Fruit fly (Drosophila melanogaster) whole organism, pupa: ENCODE data around the gene CG43082.

Source experiments
- CG10348 ChIP-seq: fragments of 200-800 bp; sonication (Bioruptor generic); IDR thresholded peaks from 2 replicates; pipeline ENCODE4 v1.3.6; 2022; ENCODE audit warnings: missing biosample characterization, missing genetic modification characterization
- CG12605 ChIP-seq: fragments of 200-800 bp; sonication (Bioruptor generic); IDR thresholded peaks from 2 replicates; pipeline ENCODE4 v1.3.6; 2022; ENCODE audit warnings: missing biosample characterization, missing genetic modification characterization
- CG13204 ChIP-seq: fragments of 200-800 bp; sonication (Bioruptor generic); optimal IDR thresholded peaks from 2 replicates; lab custom pipeline; 2018; ENCODE audit warnings: missing biosample characterization, mild to moderate bottlenecking, missing genetic modification characterization, moderate library complexity
- CG14655 ChIP-seq: fragments of 200-800 bp; sonication (Bioruptor generic); optimal IDR thresholded peaks from 3 replicates; lab custom pipeline; 2017; ENCODE audit warnings: mild to moderate bottlenecking, missing biosample characterization, missing genetic modification reagents, missing genetic modification characterization
- CG15710 ChIP-seq: fragments of 200-800 bp; sonication (Bioruptor generic); optimal IDR thresholded peaks from 2 replicates; lab custom pipeline; 2018; ENCODE audit warnings: missing biosample characterization, mild to moderate bottlenecking, missing genetic modification characterization, moderate library complexity
- CG17806 ChIP-seq: fragments of 200-800 bp; sonication (Bioruptor generic); optimal IDR thresholded peaks from 2 replicates; lab custom pipeline; 2018; ENCODE audit warnings: missing biosample characterization, mild to moderate bottlenecking, missing genetic modification characterization, moderate library complexity
- CG32121 ChIP-seq: fragments of 200-800 bp; sonication (Bioruptor generic); IDR thresholded peaks from 2 replicates; pipeline ENCODE4 v1.3.6; 2022; ENCODE audit warnings: missing biosample characterization, missing genetic modification characterization
- CG34367 ChIP-seq: fragments of 200-800 bp; sonication (Bioruptor generic); optimal IDR thresholded peaks from 2 replicates; lab custom pipeline; 2018; ENCODE audit warnings: missing biosample characterization, mild to moderate bottlenecking, missing genetic modification characterization
- CG4496 ChIP-seq: fragments of 200-800 bp; sonication (Bioruptor generic); IDR thresholded peaks from 3 replicates; pipeline ENCODE4 v1.3.6; 2022; ENCODE audit warnings: missing biosample characterization, missing genetic modification characterization
- CG8159 ChIP-seq: fragments of 200-800 bp; sonication (Bioruptor generic); optimal IDR thresholded peaks from 3 replicates; lab custom pipeline; 2018; ENCODE audit warnings: missing biosample characterization, mild to moderate bottlenecking, missing genetic modification characterization, moderate library complexity
- CG8301 ChIP-seq: fragments of 200-800 bp; sonication (Bioruptor generic); optimal IDR thresholded peaks from 2 replicates; lab custom pipeline; 2018; ENCODE audit warnings: missing biosample characterization, mild to moderate bottlenecking, missing genetic modification characterization
- CG9948 ChIP-seq: fragments of 200-800 bp; sonication (Bioruptor generic); optimal IDR thresholded peaks from 2 replicates; lab custom pipeline; 2018; ENCODE audit warnings: missing biosample characterization, mild to moderate bottlenecking, missing genetic modification characterization, moderate library complexity
- D1 ChIP-seq: fragments of 200-800 bp; sonication (Bioruptor generic); optimal IDR thresholded peaks from 2 replicates; lab custom pipeline; 2018; ENCODE audit warnings: missing biosample characterization, mild to moderate bottlenecking, missing genetic modification characterization, moderate library complexity
- EcR ChIP-seq: fragments of 200-800 bp; sonication (Bioruptor generic); optimal IDR thresholded peaks from 3 replicates; lab custom pipeline; 2019; ENCODE audit warnings: missing biosample characterization, missing genetic modification characterization, mild to moderate bottlenecking, moderate library complexity, missing genetic modification reagents
- Ets98B ChIP-seq: fragments of 200-800 bp; sonication (Bioruptor generic); IDR thresholded peaks from 2 replicates; pipeline ENCODE4 v1.3.6; 2022; ENCODE audit warnings: missing biosample characterization, missing genetic modification characterization
- Pif1A ChIP-seq: fragments of 200-800 bp; sonication (Bioruptor generic); optimal IDR thresholded peaks from 3 replicates; lab custom pipeline; 2016; ENCODE audit warnings: missing biosample characterization, missing genetic modification characterization
- Pif1B ChIP-seq: fragments of 200-800 bp; sonication (Bioruptor generic); optimal IDR thresholded peaks from 3 replicates; lab custom pipeline; 2016; ENCODE audit warnings: missing biosample characterization, missing genetic modification characterization
- Snoo ChIP-seq: fragments of 200-800 bp; sonication (Bioruptor generic); optimal IDR thresholded peaks from 3 replicates; lab custom pipeline; 2017; ENCODE audit warnings: missing biosample characterization, mild to moderate bottlenecking, missing genetic modification characterization, inconsistent platforms
- fd96Ca ChIP-seq: fragments of 200-800 bp; sonication (Bioruptor generic); IDR thresholded peaks from 3 replicates; pipeline ENCODE4 v1.3.6; 2022; ENCODE audit warnings: missing biosample characterization, missing genetic modification characterization
- gl ChIP-seq: fragments of 200-800 bp; sonication (Bioruptor generic); optimal IDR thresholded peaks from 2 replicates; lab custom pipeline; 2018; ENCODE audit warnings: missing biosample characterization, mild to moderate bottlenecking, missing genetic modification characterization
- rn ChIP-seq: fragments of 200-800 bp; sonication (Bioruptor generic); IDR thresholded peaks from 2 replicates; pipeline ENCODE4 v1.3.6; 2022; ENCODE audit warnings: missing biosample characterization, missing genetic modification characterization

CG43082 gene

DNA sequence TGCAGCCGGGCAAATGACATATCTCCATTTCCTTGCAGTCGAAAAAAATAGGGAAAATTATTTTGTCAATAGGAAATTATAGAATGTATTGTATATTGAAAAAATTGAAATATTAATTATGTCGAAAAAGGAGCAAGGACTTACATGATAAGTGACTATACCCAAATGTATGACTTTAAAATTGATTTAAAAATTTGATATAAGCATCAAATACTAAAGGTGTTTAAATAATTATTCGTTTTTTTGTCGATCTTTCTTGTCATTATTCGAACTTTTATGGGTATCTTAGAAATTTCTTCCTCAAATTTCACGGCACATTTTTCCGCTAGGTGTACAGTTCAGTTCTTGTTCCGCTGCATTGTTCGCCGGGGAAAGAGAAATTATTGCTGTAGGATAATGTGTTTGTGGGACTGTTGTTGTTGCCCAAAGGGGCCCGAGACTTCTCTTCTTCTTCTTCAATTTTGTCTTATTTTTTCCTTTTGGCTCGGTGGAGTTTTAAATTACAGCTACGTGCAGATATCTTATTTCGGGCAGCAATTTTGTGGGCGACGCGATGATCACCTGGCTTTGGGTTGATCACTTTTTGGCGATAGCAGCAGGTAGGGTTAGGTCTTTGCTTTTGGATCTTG, 38.8 kb downstream of the CG43082 start:
- TF ChIP-seq CG12605 (GFP tag; lab: Robert Waterston, UW) (no peak), D1 (peak; percentile 85), CG14655 (GFP tag; lab: Kevin White, UChicago) (peak; percentile 73), Snoo (tag; lab: Kevin White, UChicago) (peak; percentile 82), Pif1A (GFP tag; lab: Kevin White, UChicago) (peak; percentile 47), CG8159 (tag; lab: Kevin White, UChicago) (peak; percentile 82), CG15710 (tag; lab: Kevin White, UChicago) (peak; percentile 80), Ets98B (no peak), CG17806 (tag; lab: Kevin White, UChicago) (peak; percentile 83), Pif1B (GFP tag; lab: Kevin White, UChicago) (peak; percentile 15), CG9948 (tag; lab: Kevin White, UChicago) (peak; percentile 85), CG8301 (peak; percentile 39), CG13204 (GFP tag; lab: Kevin White, UChicago) (no peak), fd96Ca (GFP tag; lab: Robert Waterston, UW) (no peak), gl (tag; lab: Kevin White, UChicago) (no peak), CG4496 (GFP tag; lab: Robert Waterston, UW) (no peak), CG32121 (GFP tag; lab: Robert Waterston, UW) (no peak), EcR (GFP tag; lab: Kevin White, UChicago) (no peak), rn (GFP tag; lab: Robert Waterston, UW) (no peak), CG10348 (no peak), CG34367 (tag; lab: Kevin White, UChicago) (peak; percentile 80)

DNA sequence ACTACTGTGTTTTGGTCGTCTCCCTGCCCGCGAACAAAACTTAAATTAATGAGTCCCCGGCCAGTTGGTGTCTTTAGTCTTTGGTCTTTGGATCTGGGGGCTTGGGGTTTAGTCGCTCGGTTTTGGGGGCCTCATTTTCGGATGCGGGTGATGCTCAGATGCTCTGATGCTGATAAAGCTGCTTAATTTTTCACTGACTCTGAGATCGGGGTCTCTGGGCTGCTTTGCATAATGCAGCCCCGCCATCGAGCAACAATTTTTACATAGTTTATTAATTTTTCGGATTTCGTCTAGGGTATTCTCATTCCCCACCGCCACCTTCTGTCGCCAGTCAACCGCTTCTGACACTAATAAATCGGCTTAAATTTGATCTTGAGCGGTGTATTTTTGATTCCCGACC, 40.5 kb downstream of the CG43082 start:
- no peak for TF ChIP-seq rn (GFP tag; lab: Robert Waterston, UW)
- no peak for TF ChIP-seq CG9948 (tag; lab: Kevin White, UChicago)
- TF ChIP-seq D1 = no peak
- no peak for TF ChIP-seq Ets98B
- TF ChIP-seq CG4496 (GFP tag; lab: Robert Waterston, UW) = no peak
- no peak for TF ChIP-seq CG8159 (tag; lab: Kevin White, UChicago)

DNA sequence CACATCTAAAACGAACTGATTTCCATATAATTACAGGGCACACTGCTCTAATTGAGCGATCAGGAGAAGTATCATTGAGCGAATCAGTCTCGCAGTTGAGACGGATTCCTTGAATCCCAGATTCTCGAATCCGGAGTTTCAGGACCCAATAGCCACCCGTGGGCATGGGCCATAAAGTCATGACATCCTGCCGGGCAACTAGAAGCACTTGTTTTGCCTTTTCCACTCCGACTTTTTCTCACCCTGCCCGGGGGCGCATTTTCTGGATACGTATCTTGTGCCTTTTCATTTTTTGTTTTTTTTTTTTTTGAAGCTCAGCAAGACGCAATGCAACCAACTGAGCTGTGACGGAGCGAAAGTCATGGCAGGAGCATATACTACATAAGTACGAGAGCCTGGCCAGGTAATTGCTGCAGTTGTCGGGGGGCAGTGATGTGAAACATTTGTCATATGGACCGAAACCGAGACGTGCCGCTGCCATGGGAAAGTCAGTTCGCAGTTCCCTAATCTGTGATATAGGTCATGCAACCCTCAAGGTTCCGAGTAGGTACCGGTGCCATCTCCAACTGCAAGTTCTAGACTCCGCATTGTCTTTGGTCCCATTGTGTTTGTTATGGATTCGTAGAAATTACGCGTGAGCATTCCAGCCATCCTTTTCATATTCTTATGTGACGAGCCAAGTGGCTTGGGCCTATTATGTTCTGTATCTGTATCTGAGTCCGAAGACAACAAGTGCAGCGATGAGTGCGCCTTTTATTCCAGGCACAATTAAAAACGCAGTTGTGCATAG, 41.9 kb downstream of the CG43082 start:
- TF ChIP-seq CG34367 (tag; lab: Kevin White, UChicago) (no peak), Snoo (tag; lab: Kevin White, UChicago) (no peak), CG8159 (tag; lab: Kevin White, UChicago) (no peak), D1 (no peak), CG9948 (tag; lab: Kevin White, UChicago) (no peak), Pif1A (GFP tag; lab: Kevin White, UChicago) (no peak), CG32121 (GFP tag; lab: Robert Waterston, UW) (no peak), CG10348 (no peak), CG12605 (GFP tag; lab: Robert Waterston, UW) (no peak), rn (GFP tag; lab: Robert Waterston, UW) (no peak), CG15710 (tag; lab: Kevin White, UChicago) (no peak)

DNA sequence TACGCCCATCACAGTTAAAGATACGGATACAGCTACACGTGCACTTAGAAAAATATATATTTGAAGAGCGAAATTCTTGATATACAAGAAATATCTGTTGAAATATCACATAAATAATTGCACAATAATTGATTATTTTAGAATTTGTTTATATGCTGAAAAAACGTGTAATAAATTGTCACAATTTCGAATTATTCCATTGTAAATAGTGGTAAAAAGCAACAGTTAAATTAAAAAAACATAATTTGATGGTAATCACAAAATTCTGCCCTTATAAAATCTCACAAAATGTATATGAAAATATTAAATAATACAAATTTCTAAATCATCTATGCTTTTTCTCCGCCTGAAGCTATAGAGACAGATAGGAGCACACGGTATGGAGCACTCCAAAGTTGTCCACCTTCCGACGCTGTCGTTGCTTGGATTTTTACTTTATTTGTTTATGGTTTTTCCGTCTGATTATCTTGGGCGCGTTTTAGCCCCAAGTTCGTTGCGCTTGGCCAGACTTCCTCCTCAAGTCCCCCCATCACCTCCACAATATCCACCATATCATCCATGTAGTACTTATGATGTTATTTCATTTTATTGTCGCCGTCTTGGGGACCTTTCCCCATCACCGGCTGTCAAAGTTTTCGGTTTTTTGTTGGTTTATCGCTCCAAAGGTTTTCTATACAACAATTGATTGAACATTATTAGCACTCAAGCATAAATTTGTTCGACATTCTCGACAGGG, 42.8 kb downstream of the CG43082 start:
- TF ChIP-seq fd96Ca (GFP tag; lab: Robert Waterston, UW) = no peak
- TF ChIP-seq CG12605 (GFP tag; lab: Robert Waterston, UW) = no peak
- TF ChIP-seq Ets98B = no peak
- TF ChIP-seq gl (tag; lab: Kevin White, UChicago) = no peak
- no peak for TF ChIP-seq Snoo (tag; lab: Kevin White, UChicago)
- peak; percentile 40 for TF ChIP-seq CG34367 (tag; lab: Kevin White, UChicago)
- peak; percentile 53 for TF ChIP-seq CG17806 (tag; lab: Kevin White, UChicago)
- peak; percentile 64 for TF ChIP-seq CG9948 (tag; lab: Kevin White, UChicago)
- no peak for TF ChIP-seq CG32121 (GFP tag; lab: Robert Waterston, UW)
- TF ChIP-seq CG8159 (tag; lab: Kevin White, UChicago) = peak; percentile 70
- no peak for TF ChIP-seq CG4496 (GFP tag; lab: Robert Waterston, UW)
- TF ChIP-seq D1 = no peak
- no peak for TF ChIP-seq Pif1A (GFP tag; lab: Kevin White, UChicago)
- TF ChIP-seq CG8301 = peak; percentile 64
- no peak for TF ChIP-seq rn (GFP tag; lab: Robert Waterston, UW)
- TF ChIP-seq EcR (GFP tag; lab: Kevin White, UChicago) = peak; percentile 30
- TF ChIP-seq CG13204 (GFP tag; lab: Kevin White, UChicago) = no peak
- TF ChIP-seq CG15710 (tag; lab: Kevin White, UChicago) = peak; percentile 54
- no peak for TF ChIP-seq CG10348
- TF ChIP-seq Pif1B (GFP tag; lab: Kevin White, UChicago) = no peak
- TF ChIP-seq CG14655 (GFP tag; lab: Kevin White, UChicago) = peak; percentile 75

DNA sequence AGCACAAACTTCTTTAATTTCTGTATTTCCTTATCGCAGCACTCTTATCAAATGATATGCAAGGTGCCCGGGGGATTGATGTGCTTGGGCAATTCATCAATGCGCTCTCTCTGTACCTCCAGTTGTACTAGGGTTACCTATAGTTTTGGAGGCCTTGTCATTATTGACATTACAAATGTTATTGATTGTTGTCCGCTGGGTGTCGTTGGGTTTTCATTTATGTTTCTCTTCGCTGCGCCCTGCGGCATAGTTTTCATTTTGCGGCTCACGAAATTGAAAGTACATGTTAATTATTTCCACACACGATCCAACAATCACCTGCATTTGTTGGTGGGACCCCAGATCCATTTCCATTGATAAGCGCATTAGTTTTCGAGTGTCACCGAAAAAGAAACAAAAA, 44.5 kb downstream of the CG43082 start:
- no peak for TF ChIP-seq gl (tag; lab: Kevin White, UChicago)
- TF ChIP-seq CG14655 (GFP tag; lab: Kevin White, UChicago) = no peak
- no peak for TF ChIP-seq D1
- no peak for TF ChIP-seq Pif1A (GFP tag; lab: Kevin White, UChicago)
- no peak for TF ChIP-seq CG15710 (tag; lab: Kevin White, UChicago)
- no peak for TF ChIP-seq fd96Ca (GFP tag; lab: Robert Waterston, UW)
- no peak for TF ChIP-seq Ets98B
- TF ChIP-seq CG34367 (tag; lab: Kevin White, UChicago) = no peak
- no peak for TF ChIP-seq Pif1B (GFP tag; lab: Kevin White, UChicago)
- no peak for TF ChIP-seq CG10348
- no peak for TF ChIP-seq CG4496 (GFP tag; lab: Robert Waterston, UW)
- TF ChIP-seq CG12605 (GFP tag; lab: Robert Waterston, UW) = no peak
- TF ChIP-seq CG13204 (GFP tag; lab: Kevin White, UChicago) = no peak
- TF ChIP-seq CG8159 (tag; lab: Kevin White, UChicago) = no peak
- TF ChIP-seq CG9948 (tag; lab: Kevin White, UChicago) = no peak
- TF ChIP-seq CG32121 (GFP tag; lab: Robert Waterston, UW) = no peak
- TF ChIP-seq rn (GFP tag; lab: Robert Waterston, UW) = no peak
- TF ChIP-seq EcR (GFP tag; lab: Kevin White, UChicago) = no peak
- no peak for TF ChIP-seq Snoo (tag; lab: Kevin White, UChicago)
- TF ChIP-seq, all 21 proteins: peak for 0
